Worm (Caenorhabditis elegans): ENCODE measurements around the gene mnm-2.

ce11 chrX:7400788-7401187 is 23.9 kb downstream of the mnm-2 start, which contains the start of gene C10A4.4:
- TF ChIP-seq snpc-4 (tag; optimal IDR thresholded peaks at IDR 0.05) = no peak
- no peak for TF ChIP-seq lsy-2 (tag; optimal IDR thresholded peaks at IDR 0.05)
- no peak for TF ChIP-seq mdl-1 (tag; optimal IDR thresholded peaks at IDR 0.05)

Data from whole organism, L2 larva.